Fruit fly (Drosophila melanogaster): ENCODE measurements around the gene CG13887.

CG13887 gene

dm6 chr3L:808725-809537 lies 28.7 kb upstream of the CG13887 start (continued):
- no peak for TF ChIP-seq fd64A (GFP tag; optimal IDR thresholded peaks at IDR 0.05)
- TF ChIP-seq D (optimal IDR thresholded peaks at IDR 0.05): no peak
- TF ChIP-seq D (GFP tag; optimal IDR thresholded peaks at IDR 0.05): no peak
- peak; percentile 14 for TF ChIP-seq CG4707 (GFP tag; optimal IDR thresholded peaks at IDR 0.05)

dm6 chr3L:809538-809805 lies 28.2 kb upstream of the CG13887 start:
- TF ChIP-seq CG6791 (GFP tag; IDR thresholded peaks at IDR 0.05; ENCODE audit: partially characterized antibody): 0 out of 3 replicates have a peak, but pooled peaks have one; percentile 13
- peak; percentile 95 for TF ChIP-seq onecut (GFP tag; IDR thresholded peaks at IDR 0.05)
- no peak for TF ChIP-seq Eip74EF (GFP tag; optimal IDR thresholded peaks at IDR 0.05)

dm6 chr3L:810038-810644 lies 27.5 kb upstream of the CG13887 start:
- TF ChIP-seq Usf (GFP tag; optimal IDR thresholded peaks at IDR 0.05): no peak
- TF ChIP-seq CG10979 (tag; optimal IDR thresholded peaks at IDR 0.05): peak; percentile 34
- no peak for TF ChIP-seq Fer2 (tag; optimal IDR thresholded peaks at IDR 0.05)
- TF ChIP-seq CG17359 (tag; optimal IDR thresholded peaks at IDR 0.05): no peak
- no peak for TF ChIP-seq sisA (GFP tag; IDR thresholded peaks at IDR 0.05)
- TF ChIP-seq BEAF-32 (GFP tag; optimal IDR thresholded peaks at IDR 0.05): no peak
- no peak for TF ChIP-seq CG4730 (GFP tag; IDR thresholded peaks at IDR 0.05)
- no peak for TF ChIP-seq BtbVII (GFP tag; optimal IDR thresholded peaks at IDR 0.05)
- TF ChIP-seq CG2712 (tag; optimal IDR thresholded peaks at IDR 0.05): peak; percentile 29
- no peak for TF ChIP-seq fru (optimal IDR thresholded peaks at IDR 0.05)
- no peak for TF ChIP-seq CG33557 (GFP tag; optimal IDR thresholded peaks at IDR 0.05)
- no peak for TF ChIP-seq CG3163 (GFP tag; optimal IDR thresholded peaks at IDR 0.05)
- TF ChIP-seq lola (GFP tag; optimal IDR thresholded peaks at IDR 0.05): peak in 1 of 3 experiments; percentile 37
- TF ChIP-seq sd (tag; optimal IDR thresholded peaks at IDR 0.05): peak; percentile 3
- peak; percentile 23 for TF ChIP-seq gsb-n (tag; optimal IDR thresholded peaks at IDR 0.05)
- peak; percentile 43 for TF ChIP-seq CG17328 (GFP tag; IDR thresholded peaks at IDR 0.05)
- TF ChIP-seq prd (optimal IDR thresholded peaks at IDR 0.05): no peak
- peak; percentile 24; the same call in 1 of the 3 replicates for TF ChIP-seq prd (GFP tag; IDR thresholded peaks at IDR 0.05)
- TF ChIP-seq cato (GFP tag; optimal IDR thresholded peaks at IDR 0.05; ENCODE audit: borderline replicate concordance): no peak
- TF ChIP-seq ewg (GFP tag; optimal IDR thresholded peaks at IDR 0.05): no peak
- peak; percentile 7 for TF ChIP-seq CG10267 (tag; optimal IDR thresholded peaks at IDR 0.05)
- peak; percentile 7 for TF ChIP-seq CG8388 (GFP tag; optimal IDR thresholded peaks at IDR 0.05)
- no peak for TF ChIP-seq PHDP (tag; optimal IDR thresholded peaks at IDR 0.05)
- 0 out of 2 replicates have a peak, but pooled peaks have one; percentile 27 for TF ChIP-seq CG32772 (GFP tag; IDR thresholded peaks at IDR 0.05)
- TF ChIP-seq D19A (tag; optimal IDR thresholded peaks at IDR 0.05): peak; percentile 15
- TF ChIP-seq CG10274 (GFP tag; optimal IDR thresholded peaks at IDR 0.05): no peak
- no peak for TF ChIP-seq cwo (GFP tag; optimal IDR thresholded peaks at IDR 0.05)
- no peak for TF ChIP-seq hb (GFP tag; IDR thresholded peaks at IDR 0.05; ENCODE audit: partially characterized antibody)
- peak; percentile 2 for TF ChIP-seq CG2678 (tag; optimal IDR thresholded peaks at IDR 0.05)
- no peak for TF ChIP-seq CG1647 (GFP tag; optimal IDR thresholded peaks at IDR 0.05)
- TF ChIP-seq az2 (GFP tag; optimal IDR thresholded peaks at IDR 0.05): peak; percentile 12
- no peak for TF ChIP-seq HLH3B (GFP tag; IDR thresholded peaks at IDR 0.05)
- no peak for TF ChIP-seq Nf-YC (tag; optimal IDR thresholded peaks at IDR 0.05)
- TF ChIP-seq dmrt99B (tag; optimal IDR thresholded peaks at IDR 0.05): peak; percentile 2
- TF ChIP-seq esg (GFP tag; conservative IDR thresholded peaks at IDR 0.05): no peak
- TF ChIP-seq CG12219 (GFP tag; optimal IDR thresholded peaks at IDR 0.05): no peak
- TF ChIP-seq Ada2b (GFP tag; IDR thresholded peaks at IDR 0.05): no peak
- TF ChIP-seq gce (GFP tag; IDR thresholded peaks at IDR 0.05): no peak
